Worm (Caenorhabditis elegans) whole organism, midembryonic: ENCODE results near the gene F14D7.14.

ENCODE experiments used
- cog-1 ChIP-seq: sonication (generic microtip); optimal IDR thresholded peaks from 2 replicates; lab custom pipeline; 2016; ENCODE audit warnings: missing genetic modification characterization, missing compliant biosample characterization
- flt-1 ChIP-seq: fragments of 200-800 bp; sonication (Bioruptor generic); IDR thresholded peaks from 2 replicates; pipeline ENCODE4 v1.3.6; 2022; ENCODE audit warnings: missing genetic modification characterization, missing compliant biosample characterization
- klf-2 ChIP-seq: fragments of 200-800 bp; sonication (Bioruptor generic); conservative IDR thresholded peaks from 2 replicates; pipeline ENCODE4 v1.3.6; 2022; ENCODE audit warnings: missing genetic modification reagents, missing genetic modification characterization, missing compliant biosample characterization

ce11 chrV:14260831-14261230 lies 48.9 kb upstream of the F14D7.14 start, which contains the start of gene F40G12.2:
- TF ChIP-seq klf-2 (GFP tag; lab: Robert Waterston, UW) (no peak), flt-1 (no peak), cog-1 (tag; lab: Kevin White, UChicago) (no peak)
